Fruit fly (Drosophila melanogaster) whole organism: ENCODE data around the gene Mur29B.

Source experiments
- CG8478 ChIP-seq: fragments of >200 bp; optimal IDR thresholded peaks from 2 replicates; lab custom pipeline; 2018; ENCODE audit warnings: inconsistent platforms
- Dll ChIP-seq: fragments of >200 bp; optimal IDR thresholded peaks from 2 replicates; lab custom pipeline; 2017
- EcR ChIP-seq, 2 experiments: fragments of >200 bp; optimal IDR thresholded peaks; 2 replicates each; lab custom pipeline; 2017; ENCODE audit warnings: missing biosample characterization in 2 of 2, missing genetic modification characterization in 2 of 2, missing genetic modification reagents in 2 of 2
- pan ChIP-seq: fragments of >200 bp; optimal IDR thresholded peaks from 2 replicates; lab custom pipeline; 2017
- psq ChIP-seq: fragments of >200 bp; optimal IDR thresholded peaks from 2 replicates; lab custom pipeline; 2017
- usp ChIP-seq: fragments of >200 bp; optimal IDR thresholded peaks from 2 replicates; lab custom pipeline; 2017; ENCODE audit warnings: missing biosample characterization, missing genetic modification characterization, mixed read lengths

The Mur29B gene

DNA sequence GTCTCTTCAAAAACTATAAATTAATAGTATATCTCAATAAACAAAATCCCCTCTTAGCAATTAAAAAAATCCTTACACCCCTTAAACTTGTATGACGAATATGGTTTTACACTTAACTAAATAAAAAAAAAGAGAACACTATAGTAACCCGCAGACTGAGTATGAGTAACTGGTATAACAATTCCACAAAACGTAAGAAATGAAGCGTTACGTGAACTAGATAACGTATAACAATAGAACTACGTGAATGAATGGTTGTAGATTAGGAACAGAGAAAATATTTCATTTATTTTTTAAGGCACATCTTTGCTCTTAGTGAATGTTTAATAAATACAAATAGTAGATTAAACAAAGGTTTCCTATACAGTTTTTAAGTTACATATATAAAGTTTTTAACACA, 3.4 kb downstream of the Mur29B start:
- TF ChIP-seq psq (no peak), Dll (lab: Kevin White, UChicago) (no peak), EcR (GFP tag; optimal IDR thresholded peaks at IDR 0.05; lab: Kevin White, UChicago) (no peak), usp (no peak), CG8478 (lab: Kevin White, UChicago) (no peak), pan (lab: Kevin White, UChicago) (no peak)

DNA sequence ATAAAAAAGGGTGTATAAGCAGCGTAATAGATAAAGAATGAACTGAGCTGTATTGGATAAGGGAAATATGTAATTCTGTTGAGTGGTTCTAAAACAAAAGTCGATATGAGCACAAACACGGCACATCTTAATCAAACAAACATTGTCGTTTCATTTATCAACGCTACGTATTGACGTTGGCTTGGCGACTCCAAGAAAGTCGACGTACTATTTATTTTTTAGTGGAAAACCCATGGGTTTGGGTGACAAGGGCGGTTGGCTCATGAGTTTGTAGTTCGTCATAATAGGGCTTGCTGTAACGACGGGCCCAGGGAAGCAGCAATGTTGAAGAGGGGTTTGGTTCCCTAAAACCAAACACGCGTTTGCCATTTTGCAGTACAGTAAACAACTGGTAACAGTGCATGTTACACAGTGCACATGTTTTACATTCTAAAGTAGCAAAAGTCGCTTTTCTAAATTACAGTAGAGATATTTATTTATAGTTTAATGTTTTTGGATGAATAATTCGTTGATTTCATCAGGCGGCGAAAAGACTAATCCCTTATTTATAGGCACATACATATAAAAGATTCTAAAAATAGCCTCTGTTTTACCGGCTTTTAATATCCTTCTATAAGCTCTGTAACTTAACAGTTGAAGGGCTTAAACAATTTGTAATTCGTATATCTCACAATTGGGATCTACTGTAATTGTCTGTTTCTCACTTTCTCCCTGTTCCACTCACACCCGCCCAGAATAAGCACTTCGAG, 9.4 kb downstream of the Mur29B start:
- no peak for TF ChIP-seq pan (lab: Kevin White, UChicago)
- no peak for TF ChIP-seq Dll (lab: Kevin White, UChicago)
- TF ChIP-seq EcR (GFP tag; optimal IDR thresholded peaks at IDR 0.05; lab: Kevin White, UChicago), result no peak
- TF ChIP-seq psq, result no peak
- no peak for TF ChIP-seq CG8478 (lab: Kevin White, UChicago)
- TF ChIP-seq usp, result no peak

DNA sequence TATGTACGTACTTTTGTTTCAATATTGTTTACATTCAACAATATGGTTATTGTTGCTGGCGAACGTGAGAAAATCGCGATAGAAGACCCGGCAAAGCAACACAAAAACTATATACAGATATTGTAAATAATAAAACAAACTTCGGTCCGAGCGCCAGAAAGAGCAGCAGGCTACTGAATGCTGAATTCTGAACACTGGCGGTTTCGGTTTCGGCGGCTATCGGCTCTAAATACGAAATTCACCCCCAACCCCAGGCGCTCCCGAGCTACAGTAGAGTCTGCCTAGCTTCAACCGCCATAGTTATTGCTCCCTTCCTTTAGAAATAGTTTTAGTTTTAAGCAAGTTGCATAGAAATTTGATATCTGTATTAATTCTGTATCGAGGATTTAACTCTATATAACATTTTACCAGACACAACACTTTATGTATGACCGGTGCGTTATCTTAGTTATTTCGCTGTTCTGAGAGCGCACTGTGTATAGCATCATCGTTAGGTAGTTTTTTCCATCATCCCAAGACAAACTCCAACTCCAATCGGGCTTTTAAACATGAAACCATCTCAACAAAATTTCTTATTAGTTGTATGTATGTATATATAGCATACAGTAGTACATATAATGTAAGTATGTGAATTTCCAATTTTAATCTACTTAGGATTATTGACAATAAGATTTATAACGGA, 10.4 kb downstream of the Mur29B start, which contains the start of gene CG7627:
CG7627 (minus strand) TSS at position 197 of the 682 bp plus-strand sequence.
- TF ChIP-seq psq, result no peak
- no peak for TF ChIP-seq Dll (lab: Kevin White, UChicago)
- TF ChIP-seq usp, result no peak
- TF ChIP-seq pan (lab: Kevin White, UChicago), result no peak
- no peak for TF ChIP-seq CG8478 (lab: Kevin White, UChicago)
- TF ChIP-seq EcR (GFP tag; optimal IDR thresholded peaks at IDR 0.05; lab: Kevin White, UChicago), result no peak

DNA sequence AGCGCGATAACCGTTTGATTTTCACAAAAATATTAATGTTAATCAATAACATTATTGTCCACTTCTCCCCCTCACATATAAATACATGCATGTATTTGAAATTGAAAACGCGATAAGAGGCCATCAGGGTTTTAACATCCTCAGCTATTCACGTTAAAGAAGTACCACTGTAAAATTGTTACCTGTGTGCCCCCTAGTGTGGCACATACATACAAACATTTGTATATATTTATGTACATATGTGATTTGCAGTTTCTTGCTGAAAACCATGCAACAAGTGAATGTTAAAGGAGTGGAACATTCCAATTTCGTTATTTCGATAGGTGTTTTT, 10.9 kb downstream of the Mur29B start:
- TF ChIP-seq CG8478 (lab: Kevin White, UChicago), result no peak
- no peak for TF ChIP-seq pan (lab: Kevin White, UChicago)
- no peak for TF ChIP-seq Dll (lab: Kevin White, UChicago)
- no peak for TF ChIP-seq psq
- TF ChIP-seq usp, result no peak

DNA sequence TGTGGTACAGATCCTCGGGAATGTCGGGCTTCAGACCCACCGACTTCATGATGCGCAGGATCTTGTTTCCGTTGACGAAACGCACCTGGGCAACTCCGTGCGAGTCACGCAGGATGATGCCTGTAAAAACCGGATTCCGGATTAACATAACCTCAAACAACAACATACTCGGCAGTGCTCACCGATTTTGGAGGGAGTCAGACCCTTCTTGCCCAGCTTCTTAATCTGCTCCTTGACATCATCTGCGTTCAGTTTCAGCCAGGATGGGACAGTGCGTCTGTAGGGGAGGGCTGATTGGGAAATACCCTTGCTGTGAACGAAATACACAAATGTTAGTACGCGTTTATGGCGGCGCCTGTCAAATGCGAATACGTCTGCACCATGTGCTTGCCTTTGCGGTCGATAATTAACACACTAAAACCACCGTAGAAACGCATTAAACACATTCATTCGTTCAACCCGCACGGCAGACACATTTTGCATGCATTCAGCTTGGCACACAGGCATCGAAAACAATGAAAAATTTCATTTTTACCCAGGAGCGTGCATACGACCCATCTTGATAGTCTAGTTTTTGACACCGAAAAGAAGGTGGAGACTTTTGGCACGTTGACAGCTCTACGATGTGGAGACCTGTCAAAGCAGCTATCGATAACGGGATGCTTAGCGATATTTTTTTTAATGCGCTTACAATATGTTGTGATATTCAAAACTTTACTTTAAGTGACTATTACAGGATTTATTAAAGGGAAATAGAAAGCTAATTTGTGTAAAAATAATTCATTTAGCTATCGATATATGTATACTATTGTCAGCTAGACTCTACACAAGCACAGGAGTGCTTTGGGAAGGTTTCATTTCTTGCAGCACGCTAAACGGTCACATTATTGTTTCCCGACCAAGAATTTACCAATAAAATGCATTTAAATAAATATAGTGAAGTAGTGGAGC, 12.3 kb downstream of the Mur29B start, which contains the start of the genes RpS13 and CSN8:
RpS13 (minus strand) TSS at position 657 of the 951 bp plus-strand sequence.
CSN8 (plus strand) TSS at position 850 of the 951 bp plus-strand sequence.
- TF ChIP-seq Dll (lab: Kevin White, UChicago) (no peak), psq (no peak), CG8478 (lab: Kevin White, UChicago) (no peak)

DNA sequence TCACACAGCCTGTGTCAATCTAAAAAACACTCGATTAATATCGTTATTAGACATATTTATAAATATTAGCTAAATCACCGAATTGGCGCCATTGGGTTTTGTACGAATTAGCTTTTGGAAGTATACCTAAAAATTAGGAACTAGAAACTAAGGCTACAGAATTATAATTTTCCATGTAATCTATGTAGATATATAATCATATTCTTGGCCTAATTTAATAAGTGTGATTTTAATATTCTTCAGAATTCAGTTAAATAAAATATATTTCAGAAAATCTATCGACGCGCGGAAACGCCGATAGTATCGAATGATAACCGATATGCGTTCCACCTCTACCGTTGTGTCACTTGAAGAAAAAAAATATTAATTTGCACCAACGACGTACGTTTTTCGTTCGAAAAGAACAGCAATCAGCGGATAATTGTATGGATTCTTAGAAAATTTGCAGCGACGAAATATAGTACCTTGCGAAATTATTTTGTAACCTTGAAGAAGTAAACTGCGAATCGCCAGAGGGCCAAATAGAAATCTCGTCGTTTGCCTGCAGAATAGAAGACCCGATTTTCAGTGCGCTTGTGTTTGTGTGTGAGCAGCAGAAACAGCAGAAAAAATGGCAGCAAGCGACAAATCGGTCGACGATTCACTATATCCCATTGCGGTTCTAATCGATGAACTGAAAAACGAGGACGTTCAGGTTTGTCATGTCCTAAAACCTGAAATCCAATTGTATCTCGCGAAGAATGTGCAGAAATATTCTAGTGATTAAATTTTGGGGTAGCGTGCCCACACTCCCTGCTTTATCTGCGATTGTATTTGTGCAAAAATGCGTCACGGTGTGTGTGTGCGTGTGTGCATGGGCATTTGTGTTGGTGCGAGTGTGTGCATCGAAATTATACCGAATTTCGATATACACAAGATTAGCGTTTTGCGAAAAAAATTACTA, 14.0 kb downstream of the Mur29B start, which contains the start of gene Pp2A-29B:
Pp2A-29B (plus strand) TSS at position 338 of the 943 bp plus-strand sequence.
- TF ChIP-seq pan (lab: Kevin White, UChicago) (no peak), EcR (GFP tag; optimal IDR thresholded peaks at IDR 0.05; lab: Kevin White, UChicago) (no peak), usp (no peak)

DNA sequence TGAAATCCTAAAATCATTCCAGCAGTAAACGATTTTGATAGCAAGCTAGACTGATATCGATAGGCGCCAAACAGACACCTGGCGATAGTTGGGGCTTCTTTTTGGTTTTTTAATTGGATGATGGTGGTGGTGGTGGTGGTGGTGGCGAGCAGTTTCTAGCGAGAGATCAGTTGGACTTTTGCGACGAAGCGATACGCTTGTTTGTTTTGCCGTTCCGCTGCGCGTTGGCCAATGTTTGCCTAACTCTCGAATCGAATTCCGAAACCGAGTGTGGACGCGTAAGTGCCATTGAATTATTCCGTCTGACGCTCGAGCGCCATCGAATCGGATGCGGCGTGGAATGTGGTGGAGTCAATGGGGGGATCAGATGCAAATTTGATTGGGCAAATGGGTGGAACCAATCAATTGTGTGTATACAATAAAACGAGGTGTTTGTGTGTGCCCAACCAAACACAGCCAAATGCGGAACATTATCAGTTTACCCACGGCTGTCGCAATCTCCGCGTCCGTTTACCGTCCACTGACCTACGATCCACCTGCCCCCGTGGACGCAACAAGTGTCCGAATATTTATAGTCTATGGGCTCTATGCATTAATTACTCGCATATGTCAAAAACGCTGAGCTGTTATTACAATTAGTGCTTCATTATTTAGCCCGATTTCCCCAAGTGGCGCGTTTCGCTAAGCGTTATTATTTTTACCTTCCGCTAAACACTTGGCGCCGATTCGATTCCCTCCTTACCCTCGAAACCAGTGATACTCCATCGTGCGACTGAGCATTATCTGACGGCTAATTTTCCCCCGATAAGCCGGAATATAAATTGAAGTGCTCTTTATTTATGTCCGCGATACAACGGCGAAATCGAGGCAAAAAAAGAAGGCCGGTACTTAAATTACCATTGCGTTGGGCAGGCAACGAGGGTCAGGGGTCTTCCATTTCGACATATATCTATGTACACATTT, 18.7 kb downstream of the Mur29B start, which contains the start of gene CG17292:
CG17292 (plus strand) TSS at position 91 of the 963 bp plus-strand sequence.
- no peak for TF ChIP-seq Dll (lab: Kevin White, UChicago)
- TF ChIP-seq usp, result no peak
- TF ChIP-seq EcR (GFP tag; optimal IDR thresholded peaks at IDR 0.05; lab: Kevin White, UChicago), result no peak
- TF ChIP-seq pan (lab: Kevin White, UChicago), result no peak
- no peak for TF ChIP-seq psq
- no peak for TF ChIP-seq CG8478 (lab: Kevin White, UChicago)

DNA sequence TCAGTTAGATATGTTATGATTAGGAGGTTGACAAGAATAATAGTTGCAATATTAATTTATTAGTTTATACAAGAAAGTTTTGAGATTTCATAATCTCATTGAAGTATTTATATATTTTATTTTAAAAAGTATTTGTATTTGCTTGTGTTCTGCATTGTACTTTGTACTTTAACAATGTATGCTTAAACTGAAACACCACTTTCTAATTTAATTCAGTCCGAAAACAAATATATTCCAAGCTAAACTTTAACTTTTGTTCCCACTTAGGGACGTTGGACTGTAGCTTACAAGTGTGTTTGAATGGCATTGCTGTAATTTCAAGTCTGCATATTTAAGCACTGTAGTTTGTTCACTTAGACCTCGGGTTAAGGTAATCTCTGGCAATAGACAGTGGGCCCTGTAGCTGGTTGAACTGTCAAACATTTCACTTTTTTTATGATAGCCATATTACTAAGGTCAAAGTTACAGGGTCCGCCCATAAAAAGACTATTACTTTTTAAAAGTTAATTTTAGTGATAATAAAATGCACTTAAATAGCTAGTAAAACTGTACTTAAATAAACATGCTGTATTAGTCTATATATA, 19.5 kb downstream of the Mur29B start:
- TF ChIP-seq Dll (lab: Kevin White, UChicago), result no peak
- no peak for TF ChIP-seq usp
- no peak for TF ChIP-seq EcR (GFP tag; optimal IDR thresholded peaks at IDR 0.05; lab: Kevin White, UChicago)
- no peak for TF ChIP-seq pan (lab: Kevin White, UChicago)
- TF ChIP-seq CG8478 (lab: Kevin White, UChicago), result no peak
- TF ChIP-seq psq, result no peak

DNA sequence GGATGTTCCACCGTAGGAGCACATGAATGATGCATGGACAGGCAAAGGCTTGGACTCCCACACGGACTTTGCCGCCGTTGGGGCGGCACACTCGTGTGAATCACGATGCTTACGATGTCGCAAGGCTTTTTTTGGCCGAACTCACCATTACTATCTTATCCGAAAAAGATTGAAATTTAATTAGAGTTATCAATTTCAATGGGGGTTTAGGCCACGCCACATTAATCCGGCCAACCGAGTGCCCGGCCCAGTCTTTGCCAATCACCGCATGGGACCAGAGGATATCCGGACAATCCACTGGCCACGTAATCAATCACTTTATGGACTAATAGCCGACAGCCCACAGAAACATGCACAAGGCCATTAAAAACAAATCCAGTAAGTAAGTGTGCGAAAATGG, 20.3 kb downstream of the Mur29B start:
- TF ChIP-seq CG8478 (lab: Kevin White, UChicago), result no peak
- no peak for TF ChIP-seq pan (lab: Kevin White, UChicago)
- no peak for TF ChIP-seq Dll (lab: Kevin White, UChicago)
- no peak for TF ChIP-seq usp
- TF ChIP-seq psq, result no peak
- TF ChIP-seq EcR (GFP tag; optimal IDR thresholded peaks at IDR 0.05; lab: Kevin White, UChicago), result no peak
